Worm (Caenorhabditis elegans): Measurements from ENCODE around the gene nhr-139.
A peak's percentile ranks its signal among the peaks of the same experiment; 100 is the strongest.

DNA sequence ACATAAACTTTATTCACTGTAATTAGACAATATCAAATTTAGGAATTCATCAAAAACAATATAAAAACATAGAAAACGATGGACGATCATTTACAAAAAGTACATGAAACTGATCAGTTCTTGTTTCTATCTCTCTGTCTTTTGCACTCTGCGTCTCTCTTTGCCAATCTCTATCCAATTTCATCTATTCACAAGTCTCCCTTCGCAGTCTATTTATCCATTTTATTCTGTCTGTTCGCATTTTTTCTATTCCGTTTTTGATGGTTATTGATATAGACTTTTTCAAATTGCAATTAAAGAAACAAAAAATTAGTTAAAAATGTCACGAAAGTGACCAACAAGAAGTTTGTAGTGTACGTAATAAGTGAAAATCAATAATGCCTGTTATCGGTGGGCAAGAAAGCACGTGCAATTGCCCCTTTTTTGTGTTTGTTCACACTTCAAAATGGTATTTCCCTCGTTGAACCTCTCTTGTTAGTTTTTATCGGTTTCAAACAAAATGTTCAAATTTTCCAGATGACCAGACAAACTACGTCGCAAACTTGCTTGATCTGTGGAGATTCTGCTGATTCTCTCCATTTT, 10.8 kb upstream of the nhr-139 start, which contains the start of gene nhr-42:
- TF ChIP-seq unc-62 (GFP tag; optimal IDR thresholded peaks at IDR 0.05) (no peak), snpc-4 (tag; optimal IDR thresholded peaks at IDR 0.05) (no peak), mdl-1 (tag; optimal IDR thresholded peaks at IDR 0.05) (peak in 1 of 2 experiments; percentile 58), nhr-19 (GFP tag; conservative IDR thresholded peaks at IDR 0.05) (peak; percentile 29; the same call in 1 of the 2 replicates), nhr-28 (tag; optimal IDR thresholded peaks at IDR 0.05) (no peak), skn-1 (tag; optimal IDR thresholded peaks at IDR 0.05) (peak; percentile 2), hpl-2 (GFP tag; optimal IDR thresholded peaks at IDR 0.05) (no peak), lin-15B (tag; optimal IDR thresholded peaks at IDR 0.05) (no peak), aly-2 (tag; optimal IDR thresholded peaks at IDR 0.05) (no peak), zag-1 (tag; optimal IDR thresholded peaks at IDR 0.05) (no peak), ceh-63 (GFP tag; optimal IDR thresholded peaks at IDR 0.05) (no peak), fos-1 (tag; optimal IDR thresholded peaks at IDR 0.05) (no peak), ama-1 (optimal IDR thresholded peaks at IDR 0.05) (no peak), lin-13 (GFP tag; optimal IDR thresholded peaks at IDR 0.05) (no peak)
